Worm (Caenorhabditis elegans): ENCODE data around the gene msp-33.

The msp-33 gene

DNA sequence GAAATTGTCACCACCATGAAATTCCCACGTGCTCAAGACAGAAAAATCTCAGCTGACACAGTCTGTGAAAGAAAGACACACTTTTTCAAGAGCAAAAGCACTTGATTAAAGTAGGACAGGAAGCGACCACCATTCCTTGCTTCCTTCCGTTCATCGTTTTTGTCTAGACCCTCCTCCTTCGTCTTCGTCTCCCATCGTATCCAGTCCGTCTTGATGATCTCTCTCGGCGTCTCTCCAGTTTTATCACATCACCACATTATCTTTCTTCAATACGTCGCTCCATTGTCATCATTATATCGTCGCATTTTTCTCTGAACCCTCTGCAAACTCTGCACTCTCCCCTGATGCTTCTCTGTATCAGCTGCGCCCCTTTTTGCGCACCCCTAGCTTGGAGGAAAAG is 15.7 kb upstream of the msp-33 start:
- TF ChIP-seq zip-4 (GFP tag; optimal IDR thresholded peaks at IDR 0.05): no peak
- peak in 1 of 6 experiments; percentile 7 for TF ChIP-seq elt-3 (tag; optimal IDR thresholded peaks at IDR 0.05)
- TF ChIP-seq nhr-11 (tag; optimal IDR thresholded peaks at IDR 0.05): no peak
- peak; percentile 27 for TF ChIP-seq tbx-2 (tag; optimal IDR thresholded peaks at IDR 0.05)
- TF ChIP-seq unc-86 (tag; optimal IDR thresholded peaks at IDR 0.05): peak; percentile 13
- no peak for TF ChIP-seq C16A3.4 (tag; optimal IDR thresholded peaks at IDR 0.05)
- peak; percentile 19 for TF ChIP-seq mep-1 (tag; optimal IDR thresholded peaks at IDR 0.05)
- TF ChIP-seq nhr-47 (tag; optimal IDR thresholded peaks at IDR 0.05): peak; percentile 28
- TF ChIP-seq snu-23 (GFP tag; optimal IDR thresholded peaks at IDR 0.05): peak; percentile 14
- peak; percentile 77 for TF ChIP-seq lin-14 (GFP tag; optimal IDR thresholded peaks at IDR 0.05)
- peak; percentile 54 for TF ChIP-seq fkh-8 (tag; optimal IDR thresholded peaks at IDR 0.05)
- TF ChIP-seq efl-1 (optimal IDR thresholded peaks at IDR 0.05): peak; percentile 11 to 20
- peak in 1 of 2 experiments; percentile 86 for TF ChIP-seq efl-1 (GFP tag; optimal IDR thresholded peaks at IDR 0.05 in 1 of 2)
- TF ChIP-seq rnt-1 (tag; optimal IDR thresholded peaks at IDR 0.05): peak; percentile 42
- peak; percentile 9 for TF ChIP-seq blmp-1 (tag; optimal IDR thresholded peaks at IDR 0.05)
- TF ChIP-seq dpl-1 (GFP tag; optimal IDR thresholded peaks at IDR 0.05): peak in 1 of 3 experiments; percentile 2
- TF ChIP-seq skn-1 (tag; optimal IDR thresholded peaks at IDR 0.05): peak; percentile 97
- peak in 1 of 2 experiments; percentile 5 for TF ChIP-seq lsy-2 (tag; optimal IDR thresholded peaks at IDR 0.05)
- peak; percentile 45 for TF ChIP-seq nhr-71 (tag; optimal IDR thresholded peaks at IDR 0.05)
- no peak for TF ChIP-seq irx-1 (tag; optimal IDR thresholded peaks at IDR 0.05)
- peak; percentile 12 for TF ChIP-seq unc-130 (tag; optimal IDR thresholded peaks at IDR 0.05)

DNA sequence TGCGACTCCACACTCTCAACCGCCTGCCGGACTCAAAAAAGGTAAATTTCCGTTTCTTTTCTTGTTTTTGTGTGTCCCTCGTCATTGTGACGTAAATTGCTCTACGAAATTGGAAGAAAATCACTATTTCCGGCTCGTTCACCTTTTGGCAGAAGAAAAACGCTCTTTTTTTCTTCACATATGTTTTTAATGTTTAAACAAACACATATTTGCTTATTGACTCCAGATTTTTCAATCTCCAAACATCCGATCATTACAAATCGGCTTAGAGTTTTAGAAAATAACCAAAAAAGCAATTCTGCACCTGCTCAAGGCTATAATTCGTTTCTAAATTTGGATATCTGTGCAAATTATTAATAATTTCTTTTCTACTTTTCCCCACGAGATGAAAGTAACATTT is 13.4 kb upstream of the msp-33 start:
- no peak for TF ChIP-seq dpl-1 (GFP tag; optimal IDR thresholded peaks at IDR 0.05)
- TF ChIP-seq dsc-1 (tag; optimal IDR thresholded peaks at IDR 0.05): peak; percentile 92
- peak; percentile 77 for TF ChIP-seq fkh-4 (tag; optimal IDR thresholded peaks at IDR 0.05; ENCODE audit: borderline replicate concordance)

DNA sequence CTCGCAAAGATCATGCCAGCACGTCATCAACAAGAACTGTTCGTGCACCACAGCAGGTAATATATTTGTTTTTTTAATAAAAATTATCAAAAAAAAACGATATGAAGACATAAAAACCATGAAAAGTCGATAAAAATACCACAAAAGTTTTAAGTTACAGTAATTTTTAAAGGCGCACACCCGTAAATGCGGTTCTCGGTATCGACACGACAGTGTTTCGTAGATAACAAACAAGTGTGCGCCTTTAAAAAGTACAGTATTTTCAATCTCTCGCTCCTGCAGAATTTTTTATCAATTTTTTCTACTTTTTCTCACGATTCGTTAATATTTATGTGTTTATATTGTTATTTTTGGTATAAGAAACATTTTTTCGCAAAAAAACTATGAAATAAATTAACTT is 12.8 kb upstream of the msp-33 start:
- no peak for TF ChIP-seq mdl-1 (tag; optimal IDR thresholded peaks at IDR 0.05)
- no peak for TF ChIP-seq unc-62 (GFP tag; optimal IDR thresholded peaks at IDR 0.05)
- no peak for TF ChIP-seq nhr-76 (tag; optimal IDR thresholded peaks at IDR 0.05)
- TF ChIP-seq nhr-84 (tag; optimal IDR thresholded peaks at IDR 0.05): no peak
- TF ChIP-seq swsn-7 (tag; optimal IDR thresholded peaks at IDR 0.05): no peak
- TF ChIP-seq grh-1 (GFP tag; IDR thresholded peaks at IDR 0.05): no peak
- no peak for TF ChIP-seq C04F5.9 (tag; optimal IDR thresholded peaks at IDR 0.05)
- TF ChIP-seq jun-1 (tag; optimal IDR thresholded peaks at IDR 0.05): no peak
- no peak for TF ChIP-seq lin-39 (tag; optimal IDR thresholded peaks at IDR 0.05)
- TF ChIP-seq nhr-11 (tag; optimal IDR thresholded peaks at IDR 0.05): no peak
- no peak for TF ChIP-seq mab-9 (GFP tag; IDR thresholded peaks at IDR 0.05)
- TF ChIP-seq nhr-19 (GFP tag; conservative IDR thresholded peaks at IDR 0.05): no peak
- no peak for TF ChIP-seq aha-1 (tag; optimal IDR thresholded peaks at IDR 0.05)

DNA sequence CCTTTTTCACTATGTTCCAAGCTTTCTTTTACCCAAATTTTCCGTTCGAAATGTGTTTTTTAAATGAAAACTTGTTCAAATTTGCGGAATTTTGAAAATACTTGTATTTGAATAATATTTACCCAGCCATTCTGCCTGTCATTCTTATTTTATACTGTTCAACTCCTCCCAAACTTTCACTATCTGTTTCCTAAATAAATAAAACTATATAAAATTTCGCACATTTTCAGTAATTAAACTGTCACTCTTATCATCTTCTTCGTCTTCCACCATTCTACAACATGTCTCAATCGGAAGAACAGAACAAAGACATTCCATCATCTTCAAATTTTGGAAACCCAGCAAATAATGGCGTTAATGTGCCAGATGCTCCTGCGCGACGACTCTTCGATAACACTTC is 12.3 kb upstream of the msp-33 start, which contains the start of gene btbd-10:
btbd-10 (plus strand) TSS at position 231 of the 400 bp plus-strand sequence.
- no peak for TF ChIP-seq pqm-1 (tag; optimal IDR thresholded peaks at IDR 0.05)
- TF ChIP-seq mep-1 (tag; optimal IDR thresholded peaks at IDR 0.05): no peak
- no peak for TF ChIP-seq fkh-4 (tag; optimal IDR thresholded peaks at IDR 0.05; ENCODE audit: borderline replicate concordance)
- no peak for TF ChIP-seq xbp-1 (tag; optimal IDR thresholded peaks at IDR 0.05)
- no peak for TF ChIP-seq C34B4.2 (tag; optimal IDR thresholded peaks at IDR 0.05)
- TF ChIP-seq unc-86 (tag; optimal IDR thresholded peaks at IDR 0.05): no peak
- TF ChIP-seq fkh-8 (tag; optimal IDR thresholded peaks at IDR 0.05): no peak
- TF ChIP-seq egl-27 (tag; optimal IDR thresholded peaks at IDR 0.05): no peak
- no peak for TF ChIP-seq aly-2 (tag; optimal IDR thresholded peaks at IDR 0.05)
- TF ChIP-seq ceh-90 (tag; optimal IDR thresholded peaks at IDR 0.05): no peak
- TF ChIP-seq lin-13 (GFP tag; optimal IDR thresholded peaks at IDR 0.05): no peak
- TF ChIP-seq dsc-1 (tag; optimal IDR thresholded peaks at IDR 0.05): no peak
- no peak for TF ChIP-seq nhr-28 (tag; optimal IDR thresholded peaks at IDR 0.05)
- TF ChIP-seq unc-30 (tag; optimal IDR thresholded peaks at IDR 0.05): no peak

Measured in whole organism, L1 larva.